Fruit fly (Drosophila melanogaster): ENCODE data around the gene CG6454.

CG6454 gene

DNA sequence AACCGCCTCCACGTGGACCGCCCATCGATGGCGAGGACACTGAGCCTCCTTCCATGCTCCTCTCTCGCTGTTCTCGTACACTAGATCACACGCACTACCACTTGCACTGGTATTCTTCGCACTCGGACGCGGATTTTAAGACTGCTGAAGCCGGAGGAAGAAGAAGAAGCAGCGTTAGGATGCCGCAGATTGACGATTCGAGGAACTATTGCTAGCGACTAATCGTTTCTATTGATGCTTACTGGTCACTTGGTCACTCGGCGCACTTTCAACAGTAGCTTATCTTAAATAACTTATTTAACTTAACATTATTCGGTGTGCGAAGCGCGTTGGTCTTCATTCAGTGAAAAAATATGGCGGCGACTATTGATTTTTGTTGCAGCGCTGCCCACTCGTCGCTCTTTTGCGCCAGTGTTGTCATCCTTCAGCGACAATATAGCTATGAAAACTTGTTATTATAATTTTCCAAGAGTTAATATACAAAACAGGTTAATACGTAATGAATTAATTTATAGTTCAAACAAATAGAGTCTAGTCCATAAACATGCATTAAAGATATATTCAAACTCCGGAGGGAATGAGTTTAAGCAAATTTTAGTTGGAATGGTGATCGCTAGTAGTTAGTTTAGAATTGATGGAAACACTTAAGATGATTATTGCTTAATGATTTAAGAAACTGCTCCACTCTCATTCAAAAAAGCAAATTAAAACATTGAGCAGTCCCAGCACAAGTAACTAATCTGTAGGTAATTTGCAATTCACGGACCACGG lies at the start of gene CG6454, which contains the start of gene CG5746 (continued):
- TF ChIP-seq CkIIα-i1 (GFP tag; IDR thresholded peaks at IDR 0.05) (no peak), dm (GFP tag; optimal IDR thresholded peaks at IDR 0.05) (peak; percentile 36), NC2β (GFP tag; optimal IDR thresholded peaks at IDR 0.05) (peak; percentile 16), eyg (GFP tag; optimal IDR thresholded peaks at IDR 0.05) (peak; percentile 11), CG15514 (GFP tag; optimal IDR thresholded peaks at IDR 0.05) (peak; percentile 33), CG33557 (GFP tag; optimal IDR thresholded peaks at IDR 0.05) (peak; percentile 44), CoRest (tag; optimal IDR thresholded peaks at IDR 0.05) (peak; percentile 79), Sox102F (GFP tag; optimal IDR thresholded peaks at IDR 0.05) (no peak), CG12659 (GFP tag; optimal IDR thresholded peaks at IDR 0.05) (peak; percentile 83), CG4820 (GFP tag; optimal IDR thresholded peaks at IDR 0.05) (peak; percentile 55), jumu (GFP tag; optimal IDR thresholded peaks at IDR 0.05) (peak; percentile 61), CG9437 (GFP tag; optimal IDR thresholded peaks at IDR 0.05) (peak; percentile 70), CG3847 (GFP tag; IDR thresholded peaks at IDR 0.05) (0 out of 2 replicates have a peak, but pooled peaks have one; percentile 33), insv (GFP tag; optimal IDR thresholded peaks at IDR 0.05) (no peak), CG2889 (GFP tag; IDR thresholded peaks at IDR 0.05) (0 out of 3 replicates have a peak, but pooled peaks have one; percentile 53), Pdp1 (GFP tag; optimal IDR thresholded peaks at IDR 0.05) (peak; percentile 53 to 64), CG1602 (GFP tag; optimal IDR thresholded peaks at IDR 0.05) (peak; percentile 51), YL-1 (GFP tag; optimal IDR thresholded peaks at IDR 0.05) (peak; percentile 89), bab2 (GFP tag; optimal IDR thresholded peaks at IDR 0.05) (peak; percentile 59), pum (GFP tag; optimal IDR thresholded peaks at IDR 0.05) (peak; percentile 55), slp2 (GFP tag; optimal IDR thresholded peaks at IDR 0.05) (peak; percentile 48), Atf-2 (GFP tag; optimal IDR thresholded peaks at IDR 0.05) (peak; percentile 51), CG17328 (GFP tag; IDR thresholded peaks at IDR 0.05) (peak; percentile 54), CHES-1-like (GFP tag; optimal IDR thresholded peaks at IDR 0.05) (peak; percentile 80), CG7556 (GFP tag; optimal IDR thresholded peaks at IDR 0.05) (no peak), CG15269 (tag; optimal IDR thresholded peaks at IDR 0.05) (no peak), Sox100B (GFP tag; optimal IDR thresholded peaks at IDR 0.05) (no peak), CG10979 (tag; optimal IDR thresholded peaks at IDR 0.05) (peak; percentile 27), Fer2 (tag; optimal IDR thresholded peaks at IDR 0.05) (no peak), MTF-1 (GFP tag; optimal IDR thresholded peaks at IDR 0.05; ENCODE audit: borderline replicate concordance) (no peak), sens (GFP tag) (peak; percentile 94), CG17186 (GFP tag; optimal IDR thresholded peaks at IDR 0.05) (peak; percentile 69), stwl (tag; optimal IDR thresholded peaks at IDR 0.05) (peak; percentile 48), CG12391 (tag; optimal IDR thresholded peaks at IDR 0.05) (peak; percentile 78), CG4730 (GFP tag; IDR thresholded peaks at IDR 0.05) (no peak), Taf1 (GFP tag; IDR thresholded peaks at IDR 0.05) (0 out of 2 replicates have a peak, but pooled peaks have one; percentile 32), CG6765 (GFP tag; optimal IDR thresholded peaks at IDR 0.05) (peak; percentile 30), H2.0 (GFP tag; IDR thresholded peaks at IDR 0.05) (0 out of 2 replicates have a peak, but pooled peaks have one; percentile 43), CG30431 (GFP tag; optimal IDR thresholded peaks at IDR 0.05) (no peak), lmd (GFP tag; IDR thresholded peaks at IDR 0.05) (peak; percentile 39; the same call in 1 of the 2 replicates), onecut (GFP tag; IDR thresholded peaks at IDR 0.05) (peak; percentile 100), NK7.1 (GFP tag; optimal IDR thresholded peaks at IDR 0.05) (no peak), tx (GFP tag; optimal IDR thresholded peaks at IDR 0.05) (peak; percentile 43), zen2 (GFP tag; IDR thresholded peaks at IDR 0.05; ENCODE audit: partially characterized antibody) (no peak), Trl (optimal IDR thresholded peaks at IDR 0.05) (no peak), Trl (GFP tag; optimal IDR thresholded peaks at IDR 0.05) (peak; percentile 65), dmrt11E (tag; optimal IDR thresholded peaks at IDR 0.05) (peak; percentile 61), CG30020 (tag; optimal IDR thresholded peaks at IDR 0.05) (peak; percentile 69), CG3163 (GFP tag; optimal IDR thresholded peaks at IDR 0.05) (peak; percentile 56)
